Fruit fly (Drosophila melanogaster) whole organism, embryonic: ENCODE results near the gene Drs.

Experiments used
- B-H2 ChIP-seq: fragments of 200-800 bp; sonication (Bioruptor generic); optimal IDR thresholded peaks from 2 replicates; lab custom pipeline; 2018; ENCODE audit warnings: missing biosample characterization, mild to moderate bottlenecking, missing genetic modification characterization
- BEAF-32 ChIP-seq: fragments of 200-800 bp; sonication (Bioruptor generic); optimal IDR thresholded peaks from 3 replicates; lab custom pipeline; 2017; ENCODE audit warnings: missing biosample characterization, missing genetic modification characterization, mild to moderate bottlenecking, moderate library complexity, missing genetic modification reagents
- CG10147 ChIP-seq: fragments of 200-800 bp; sonication (Bioruptor generic); optimal IDR thresholded peaks from 2 replicates; lab custom pipeline; 2019; ENCODE audit warnings: missing biosample characterization, mild to moderate bottlenecking, missing genetic modification characterization, moderate library complexity
- CG1024 ChIP-seq: fragments of 200-800 bp; sonication (Bioruptor generic); IDR thresholded peaks from 2 replicates; pipeline ENCODE4 v1.3.6; 2022; ENCODE audit warnings: missing biosample characterization, missing genetic modification characterization
- CG10462 ChIP-seq: fragments of 200-800 bp; sonication (Bioruptor generic); optimal IDR thresholded peaks from 2 replicates; lab custom pipeline; 2016; ENCODE audit warnings: missing biosample characterization, missing genetic modification characterization
- CG11723 ChIP-seq: fragments of 200-800 bp; sonication (Bioruptor generic); optimal IDR thresholded peaks from 2 replicates; lab custom pipeline; 2017; ENCODE audit warnings: missing biosample characterization, mild to moderate bottlenecking, missing genetic modification characterization
- CG1233 ChIP-seq: fragments of 200-800 bp; sonication (Bioruptor generic); optimal IDR thresholded peaks from 4 replicates; lab custom pipeline; 2018; ENCODE audit warnings: missing biosample characterization, mild to moderate bottlenecking, missing genetic modification characterization
- CG13287 ChIP-seq: fragments of 200-800 bp; sonication (Bioruptor generic); IDR thresholded peaks from 2 replicates; pipeline ENCODE4 v1.3.6; 2022; ENCODE audit warnings: missing biosample characterization, missing genetic modification characterization; ENCODE audit not compliant: partially characterized antibody
- CG14667 ChIP-seq: fragments of 200-800 bp; sonication (Bioruptor generic); IDR thresholded peaks from 2 replicates; pipeline ENCODE4 v1.3.6; 2022; ENCODE audit warnings: missing biosample characterization, missing genetic modification characterization
- CG15269 ChIP-seq: fragments of 200-800 bp; sonication (Bioruptor generic); optimal IDR thresholded peaks from 2 replicates; lab custom pipeline; 2018; ENCODE audit warnings: missing biosample characterization, mild to moderate bottlenecking, missing genetic modification characterization, moderate library complexity
- CG1529 ChIP-seq: fragments of 200-800 bp; sonication (Bioruptor generic); optimal IDR thresholded peaks from 3 replicates; lab custom pipeline; 2018; ENCODE audit warnings: missing biosample characterization, missing genetic modification characterization
- CG15514 ChIP-seq: fragments of 200-800 bp; sonication (Bioruptor generic); optimal IDR thresholded peaks from 3 replicates; lab custom pipeline; 2017; ENCODE audit warnings: missing biosample characterization, missing genetic modification characterization, mild to moderate bottlenecking, moderate library complexity, missing genetic modification reagents
- CG17361 ChIP-seq: fragments of 200-800 bp; sonication (Bioruptor generic); IDR thresholded peaks from 3 replicates; pipeline ENCODE4 v1.3.6; 2022; ENCODE audit warnings: missing biosample characterization, missing genetic modification characterization
- CG18262 ChIP-seq: fragments of 200-800 bp; optimal IDR thresholded peaks from 3 replicates; lab custom pipeline; 2019; ENCODE audit warnings: missing biosample characterization, mild to moderate bottlenecking, missing genetic modification characterization, moderate library complexity
- CG32772 ChIP-seq: fragments of 200-800 bp; sonication (Bioruptor generic); IDR thresholded peaks from 2 replicates; pipeline ENCODE4 v1.3.6; 2022; ENCODE audit warnings: missing biosample characterization, missing genetic modification characterization
- CG6689 ChIP-seq: fragments of 200-800 bp; sonication (Bioruptor generic); IDR thresholded peaks from 2 replicates; pipeline ENCODE4 v1.3.6; 2022; ENCODE audit warnings: missing biosample characterization, missing genetic modification characterization
- CG7556 ChIP-seq: fragments of 200-800 bp; sonication (Bioruptor generic); optimal IDR thresholded peaks from 2 replicates; lab custom pipeline; 2017; ENCODE audit warnings: missing biosample characterization, mild to moderate bottlenecking, missing genetic modification characterization
- CG7928 ChIP-seq: fragments of 200-800 bp; sonication (Bioruptor generic); optimal IDR thresholded peaks from 2 replicates; lab custom pipeline; 2017; ENCODE audit warnings: missing biosample characterization, mild to moderate bottlenecking, missing genetic modification characterization
- CG8281 ChIP-seq: fragments of 200-800 bp; sonication (Bioruptor generic); optimal IDR thresholded peaks from 2 replicates; lab custom pipeline; 2018; ENCODE audit warnings: missing biosample characterization, mild to moderate bottlenecking, missing genetic modification characterization, moderate library complexity
- CG9876 ChIP-seq: fragments of 200-800 bp; sonication (Bioruptor generic); optimal IDR thresholded peaks from 2 replicates; lab custom pipeline; 2016; ENCODE audit warnings: missing biosample characterization, missing genetic modification characterization
- Chrac-16 ChIP-seq: fragments of 200-800 bp; sonication (Bioruptor generic); optimal IDR thresholded peaks from 3 replicates; lab custom pipeline; 2016; ENCODE audit warnings: missing biosample characterization, missing genetic modification characterization
- Doc3 ChIP-seq: fragments of 200-800 bp; sonication (Bioruptor generic); IDR thresholded peaks from 3 replicates; pipeline ENCODE4 v1.3.6; 2022; ENCODE audit warnings: missing biosample characterization, missing genetic modification characterization; ENCODE audit not compliant: partially characterized antibody
- E2f1 ChIP-seq: fragments of 200-800 bp; sonication (Bioruptor generic); IDR thresholded peaks from 2 replicates; pipeline ENCODE4 v1.3.6; 2022; ENCODE audit warnings: missing biosample characterization, missing genetic modification characterization
- E2f2 ChIP-seq: fragments of 200-800 bp; sonication (Bioruptor generic); IDR thresholded peaks from 2 replicates; pipeline ENCODE4 v1.3.6; 2022; ENCODE audit warnings: missing biosample characterization, missing genetic modification characterization
- Gsc ChIP-seq: fragments of 200-800 bp; sonication (Bioruptor generic); IDR thresholded peaks from 2 replicates; pipeline ENCODE4 v1.3.6; 2022; ENCODE audit warnings: missing biosample characterization, missing genetic modification characterization
- HLH4C ChIP-seq: fragments of 200-800 bp; sonication (Bioruptor generic); IDR thresholded peaks from 3 replicates; pipeline ENCODE4 v1.3.6; 2022; ENCODE audit warnings: missing biosample characterization, missing genetic modification characterization; ENCODE audit not compliant: partially characterized antibody
- HmgZ ChIP-seq: fragments of 200-800 bp; sonication (Bioruptor generic); optimal IDR thresholded peaks from 2 replicates; lab custom pipeline; 2018; ENCODE audit warnings: missing biosample characterization, mild to moderate bottlenecking, missing genetic modification characterization
- Hr3 ChIP-seq: fragments of 200-800 bp; sonication (Bioruptor generic); optimal IDR thresholded peaks from 3 replicates; lab custom pipeline; 2016; ENCODE audit warnings: missing biosample characterization, missing genetic modification characterization
- Mrtf ChIP-seq: fragments of 200-800 bp; sonication (Bioruptor generic); IDR thresholded peaks from 3 replicates; pipeline ENCODE4 v1.3.6; 2022; ENCODE audit warnings: missing biosample characterization, missing genetic modification characterization
- Opbp ChIP-seq: fragments of 200-800 bp; sonication (Bioruptor generic); IDR thresholded peaks from 3 replicates; pipeline ENCODE4 v1.3.6; 2022; ENCODE audit warnings: missing biosample characterization, missing genetic modification characterization; ENCODE audit not compliant: partially characterized antibody
- Sin3A ChIP-seq: fragments of >200 bp; optimal IDR thresholded peaks from 2 replicates; lab custom pipeline; 2018
- Sox100B ChIP-seq: fragments of 200-800 bp; sonication (Bioruptor generic); optimal IDR thresholded peaks from 3 replicates; lab custom pipeline; 2018; ENCODE audit warnings: missing biosample characterization, mild to moderate bottlenecking, missing genetic modification characterization
- TFAM ChIP-seq: fragments of 200-800 bp; sonication (Bioruptor generic); optimal IDR thresholded peaks from 2 replicates; lab custom pipeline; 2017; ENCODE audit warnings: missing biosample characterization, missing genetic modification characterization, inconsistent platforms
- bowl ChIP-seq: fragments of 200-800 bp; sonication (Bioruptor generic); IDR thresholded peaks from 2 replicates; pipeline ENCODE4 v1.3.6; 2022; ENCODE audit warnings: missing biosample characterization, missing genetic modification characterization
- br ChIP-seq: fragments of >200 bp; optimal IDR thresholded peaks from 2 replicates; lab custom pipeline; 2017
- chinmo ChIP-seq: fragments of 200-800 bp; sonication (Bioruptor generic); IDR thresholded peaks from 4 replicates; pipeline ENCODE4 v1.3.6; 2022; ENCODE audit warnings: missing biosample characterization, missing genetic modification characterization; ENCODE audit not compliant: partially characterized antibody
- dmrt11E ChIP-seq: fragments of 200-800 bp; sonication (Bioruptor generic); optimal IDR thresholded peaks from 3 replicates; lab custom pipeline; 2018; ENCODE audit warnings: missing biosample characterization, mild to moderate bottlenecking, missing genetic modification characterization, moderate library complexity
- dysf ChIP-seq: fragments of 200-800 bp; sonication (Bioruptor generic); IDR thresholded peaks from 3 replicates; pipeline ENCODE4 v1.3.6; 2022; ENCODE audit warnings: missing biosample characterization, missing genetic modification characterization
- gce ChIP-seq: fragments of 200-800 bp; sonication (Bioruptor generic); IDR thresholded peaks from 3 replicates; pipeline ENCODE4 v1.3.6; 2022; ENCODE audit warnings: missing biosample characterization, missing genetic modification characterization
- hb ChIP-seq: fragments of 200-800 bp; sonication (Bioruptor generic); IDR thresholded peaks from 3 replicates; pipeline ENCODE4 v1.3.6; 2022; ENCODE audit warnings: missing biosample characterization, missing genetic modification characterization; ENCODE audit not compliant: partially characterized antibody
- hth ChIP-seq: fragments of >200 bp; optimal IDR thresholded peaks from 2 replicates; lab custom pipeline; 2017; ENCODE audit warnings: inconsistent platforms
- kay ChIP-seq: fragments of 200-800 bp; sonication (Bioruptor generic); optimal IDR thresholded peaks from 2 replicates; lab custom pipeline; 2016; ENCODE audit warnings: missing biosample characterization, missing genetic modification characterization
- kni ChIP-seq: fragments of 200-800 bp; sonication (Bioruptor generic); optimal IDR thresholded peaks from 3 replicates; lab custom pipeline; 2017; ENCODE audit warnings: mild to moderate bottlenecking, missing biosample characterization, missing genetic modification reagents, missing genetic modification characterization
- oc ChIP-seq: fragments of 200-800 bp; sonication (Bioruptor generic); optimal IDR thresholded peaks from 2 replicates; lab custom pipeline; 2018; ENCODE audit warnings: missing biosample characterization, mild to moderate bottlenecking, missing genetic modification characterization, moderate library complexity
- sima ChIP-seq: fragments of 200-800 bp; sonication (Bioruptor generic); optimal IDR thresholded peaks from 2 replicates; lab custom pipeline; 2016; ENCODE audit warnings: missing biosample characterization, missing genetic modification characterization
- tll ChIP-seq, 2 experiments: fragments of 200-800 bp in 1 of 2; fragments of >200 bp in 1 of 2; sonication (Bioruptor generic) in 1 of 2; optimal IDR thresholded peaks; 2 replicates each; lab custom pipeline; 2017 to 2019; ENCODE audit warnings: missing biosample characterization in 2 of 2, missing genetic modification characterization in 2 of 2, mild to moderate bottlenecking in 1 of 2, moderate library complexity in 1 of 2
- ttk ChIP-seq: fragments of 200-800 bp; sonication (Bioruptor generic); IDR thresholded peaks from 2 replicates; pipeline ENCODE4 v2.1.2; 2022; ENCODE audit warnings: missing biosample characterization, missing genetic modification characterization
- usp ChIP-seq: fragments of >200 bp; optimal IDR thresholded peaks from 2 replicates; lab custom pipeline; 2017; ENCODE audit warnings: missing biosample characterization, missing genetic modification characterization
- wor ChIP-seq: fragments of 200-800 bp; sonication (Bioruptor generic); IDR thresholded peaks from 2 replicates; pipeline ENCODE4 v1.3.6; 2022; ENCODE audit warnings: missing biosample characterization, missing genetic modification characterization
- yki ChIP-seq: fragments of >200 bp; optimal IDR thresholded peaks from 3 replicates; lab custom pipeline; 2018

The Drs gene

dm6 chr3L:3393951-3394834 is 24.8 kb downstream of the Drs start (continued):
- TF ChIP-seq CG15514 (GFP tag; lab: Kevin White, UChicago) (no peak), Mrtf (GFP tag; lab: Robert Waterston, UW) (peak; percentile 68), chinmo (no peak), CG18262 (tag; lab: Kevin White, UChicago) (peak; percentile 96), tll (GFP tag; optimal IDR thresholded peaks at IDR 0.05; lab: Kevin White, UChicago) (no peak), CG14667 (peak; percentile 77), Opbp (GFP tag; lab: Robert Waterston, UW) (no peak), CG6689 (GFP tag; lab: Robert Waterston, UW) (no peak; the same call in none of the 2 replicates), CG11723 (GFP tag; lab: Kevin White, UChicago) (peak; percentile 64), HmgZ (tag; lab: Kevin White, UChicago) (peak; percentile 17), kni (GFP tag; lab: Kevin White, UChicago) (peak; percentile 38), CG1024 (GFP tag; lab: Robert Waterston, UW) (peak; percentile 91), Hr3 (GFP tag; lab: Kevin White, UChicago) (no peak), Sox100B (peak; percentile 87), kay (GFP tag; lab: Kevin White, UChicago) (peak; percentile 74), CG32772 (GFP tag; lab: Robert Waterston, UW) (peak; percentile 81), dysf (GFP tag; lab: Robert Waterston, UW) (peak; percentile 66; the same call in 2 of the 3 replicates), CG7928 (GFP tag; lab: Kevin White, UChicago) (no peak), gce (peak; percentile 86), CG8281 (tag; lab: Kevin White, UChicago) (peak; percentile 28), CG1529 (GFP tag; lab: Kevin White, UChicago) (no peak), CG1233 (GFP tag; lab: Kevin White, UChicago) (peak; percentile 57), CG17361 (GFP tag; lab: Robert Waterston, UW) (peak; percentile 91; the same call in 2 of the 3 replicates), hth (lab: Kevin White, UChicago) (no peak), wor (GFP tag; lab: Robert Waterston, UW) (peak; percentile 65), br (lab: Kevin White, UChicago) (no peak), CG15269 (tag; lab: Kevin White, UChicago) (no peak), CG10147 (GFP tag; lab: Kevin White, UChicago) (no peak), oc (peak; percentile 68), HLH4C (GFP tag; lab: Robert Waterston, UW) (no peak), Chrac-16 (GFP tag; lab: Kevin White, UChicago) (no peak), hb (GFP tag; lab: Robert Waterston, UW) (no peak), bowl (0 out of 2 replicates have a peak, but pooled peaks have one; percentile 50), Doc3 (no peak), Gsc (peak; percentile 53), yki (lab: Kevin White, UChicago) (no peak), sima (GFP tag; lab: Kevin White, UChicago) (no peak), CG9876 (GFP tag; lab: Kevin White, UChicago) (no peak), dmrt11E (no peak), TFAM (GFP tag; lab: Kevin White, UChicago) (no peak), B-H2 (GFP tag; lab: Kevin White, UChicago) (no peak), CG7556 (peak; percentile 86), E2f1 (peak; percentile 28; the same call in 1 of the 2 replicates), CG10462 (GFP tag; lab: Kevin White, UChicago) (no peak), CG13287 (GFP tag; lab: Robert Waterston, UW) (no peak), Sin3A (no peak), usp (GFP tag; lab: Kevin White, UChicago) (no peak), E2f2 (no peak), ttk (GFP tag; lab: Robert Waterston, UW) (peak; percentile 82), BEAF-32 (GFP tag; lab: Kevin White, UChicago) (no peak)
